Worm (Caenorhabditis elegans) whole organism, midembryonic: Measurements from ENCODE around the gene F47E1.4.

Experiments used
- flt-1 ChIP-seq: fragments of 200-800 bp; sonication (Bioruptor generic); IDR thresholded peaks from 2 replicates; pipeline ENCODE4 v1.3.6; 2022; ENCODE audit warnings: missing genetic modification characterization, missing compliant biosample characterization
- med-1 ChIP-seq: sonication (generic microtip); optimal IDR thresholded peaks from 2 replicates; lab custom pipeline; 2017; ENCODE audit warnings: missing genetic modification characterization, mild to moderate bottlenecking, missing compliant biosample characterization, antibody characterized with exemption, missing genetic modification reagents; ENCODE audit not compliant: insufficient read depth
- ztf-23 ChIP-seq: fragments of 200-800 bp; sonication (Bioruptor generic); IDR thresholded peaks from 2 replicates; pipeline ENCODE4 v1.3.6; 2022; ENCODE audit warnings: missing genetic modification reagents, missing genetic modification characterization, missing compliant biosample characterization

F47E1.4 gene

DNA sequence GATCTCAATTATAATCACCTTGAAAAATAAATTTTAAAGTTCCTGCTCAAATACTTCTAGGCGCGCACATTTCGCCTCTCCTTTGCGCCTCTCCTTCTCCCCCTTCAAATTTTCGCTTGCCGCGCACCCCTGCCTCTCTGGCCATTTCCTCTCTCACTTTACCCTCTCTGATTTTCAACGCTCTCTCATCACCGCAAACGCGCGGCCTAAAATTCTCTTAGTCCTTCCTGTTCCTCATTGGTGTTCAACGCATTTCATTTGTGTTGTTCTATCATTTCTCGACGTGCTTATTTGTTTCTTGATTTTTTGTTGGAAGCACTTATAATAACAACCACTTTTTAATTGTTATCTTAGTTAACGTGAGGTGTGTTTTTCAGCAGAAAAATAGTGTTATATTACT, 51.2 kb downstream of the F47E1.4 start, which contains the start of gene C25A11.2:
Gene C25A11.2, plus strand, starts transcription at position 238 of the 400 bp plus-strand sequence.
- TF ChIP-seq med-1 (GFP tag; lab: Kevin White, UChicago) = no peak
- TF ChIP-seq ztf-23 (GFP tag; lab: Robert Waterston, UW) = 0 out of 2 replicates have a peak, but pooled peaks have one; percentile 41
- peak; percentile 46; the same call in 1 of the 2 replicates for TF ChIP-seq flt-1
